Worm (Caenorhabditis elegans) whole organism, L4 larva: Measurements from ENCODE around the gene lin-26.

Experiments used
- F37D6.2 ChIP-seq: sonication (generic microtip); optimal IDR thresholded peaks from 2 replicates; lab custom pipeline; 2016; ENCODE audit warnings: mild to moderate bottlenecking, missing genetic modification characterization, missing compliant biosample characterization
- F44E2.7 ChIP-seq: fragments of 200-800 bp; sonication (Bioruptor generic); IDR thresholded peaks from 2 replicates; pipeline ENCODE4 v2.1.2; 2022; ENCODE audit warnings: missing genetic modification characterization, missing compliant biosample characterization
- T20F7.1 ChIP-seq: fragments of 200-800 bp; sonication (Bioruptor generic); optimal IDR thresholded peaks from 2 replicates; lab custom pipeline; 2018; ENCODE audit warnings: mild to moderate bottlenecking, missing genetic modification characterization, missing compliant biosample characterization
- Y105C5A.15 ChIP-seq: fragments of 200-800 bp; sonication (Bioruptor generic); IDR thresholded peaks from 2 replicates; pipeline ENCODE4 v1.3.6; 2022; ENCODE audit warnings: missing genetic modification characterization, missing compliant biosample characterization
- Y5F2A.4 ChIP-seq: fragments of 200-800 bp; sonication (Bioruptor generic); optimal IDR thresholded peaks from 2 replicates; lab custom pipeline; 2018; ENCODE audit warnings: mild to moderate bottlenecking, missing genetic modification characterization, missing compliant biosample characterization
- Y75B8A.6 ChIP-seq: fragments of 200-800 bp; sonication (Bioruptor generic); IDR thresholded peaks from 2 replicates; pipeline ENCODE4 v1.3.6; 2022; ENCODE audit warnings: missing genetic modification reagents, missing genetic modification characterization, missing compliant biosample characterization
- ZK337.2 ChIP-seq: fragments of 200-800 bp; sonication (Bioruptor generic); IDR thresholded peaks from 2 replicates; pipeline ENCODE4 v1.3.6; 2022; ENCODE audit warnings: missing genetic modification reagents, missing genetic modification characterization, missing compliant biosample characterization
- ZK546.5 ChIP-seq, 2 experiments: sonication (generic microtip); optimal IDR thresholded peaks; 2 replicates each; lab custom pipeline; 2017; ENCODE audit warnings: missing biosample characterization in 2 of 2, missing genetic modification characterization in 2 of 2
- aha-1 ChIP-seq: fragments of 150-350 bp; peaks from one replicate; lab custom pipeline; 2014; ENCODE audit warnings: missing biosample characterization, missing genetic modification characterization
- arid-1 ChIP-seq: fragments of 200-800 bp; sonication (Bioruptor generic); conservative IDR thresholded peaks from 2 replicates; pipeline ENCODE4 v1.3.6; 2022; ENCODE audit warnings: missing genetic modification reagents, missing genetic modification characterization, missing compliant biosample characterization
- attf-4 ChIP-seq: sonication (generic microtip); optimal IDR thresholded peaks from 3 replicates; lab custom pipeline; 2017; ENCODE audit warnings: missing biosample characterization, missing genetic modification characterization
- ceh-20 ChIP-seq: fragments of 200-800 bp; sonication (Bioruptor generic); IDR thresholded peaks from 2 replicates; pipeline ENCODE4 v1.3.6; 2022; ENCODE audit warnings: missing genetic modification reagents, missing genetic modification characterization, missing compliant biosample characterization
- ceh-62 ChIP-seq: sonication (generic microtip); optimal IDR thresholded peaks from 2 replicates; lab custom pipeline; 2017; ENCODE audit warnings: missing biosample characterization, missing genetic modification characterization
- ces-1 ChIP-seq: fragments of 150-350 bp; sonication (generic microtip); optimal IDR thresholded peaks from 4 replicates; lab custom pipeline; 2014; ENCODE audit warnings: missing biosample characterization, missing genetic modification reagents, missing genetic modification characterization
- cey-2 ChIP-seq: sonication (generic microtip); optimal IDR thresholded peaks from 3 replicates; lab custom pipeline; 2017; ENCODE audit warnings: missing genetic modification characterization, mild to moderate bottlenecking, missing compliant biosample characterization, antibody characterized with exemption, borderline replicate concordance; ENCODE audit not compliant: insufficient read depth
- ctbp-1 ChIP-seq: fragments of 200-800 bp; sonication (Bioruptor generic); IDR thresholded peaks from 2 replicates; pipeline ENCODE4 v1.3.6; 2022; ENCODE audit warnings: missing genetic modification reagents, missing genetic modification characterization, missing compliant biosample characterization
- daf-16 ChIP-seq, 3 experiments: sonication (generic microtip); optimal IDR thresholded peaks; 2 replicates each; lab custom pipeline; 2016 to 2017; ENCODE audit warnings: missing genetic modification characterization in 3 of 3, missing genetic modification reagents in 3 of 3, mild to moderate bottlenecking in 2 of 3, missing compliant biosample characterization in 2 of 3, missing biosample characterization in 1 of 3, moderate library complexity in 1 of 3
- daf-19 ChIP-seq: fragments of 200-800 bp; sonication (Bioruptor generic); conservative IDR thresholded peaks from 2 replicates; pipeline ENCODE4 v1.3.6; 2022; ENCODE audit warnings: missing genetic modification characterization, missing compliant biosample characterization
- dmd-6 ChIP-seq: fragments of 200-800 bp; sonication (Bioruptor generic); IDR thresholded peaks from 2 replicates; pipeline ENCODE4 v1.3.6; 2022; ENCODE audit warnings: missing genetic modification reagents, missing genetic modification characterization, missing compliant biosample characterization
- dpl-1 ChIP-seq: fragments of 150-350 bp; optimal IDR thresholded peaks from 2 replicates; lab custom pipeline; 2014; ENCODE audit warnings: missing biosample characterization, missing genetic modification reagents, missing genetic modification characterization
- dve-1 ChIP-seq: sonication (generic microtip); optimal IDR thresholded peaks from 2 replicates; lab custom pipeline; 2017; ENCODE audit warnings: antibody characterized with exemption, mild to moderate bottlenecking, missing genetic modification characterization, missing compliant biosample characterization; ENCODE audit not compliant: insufficient read depth
- egl-27 ChIP-seq: sonication (generic microtip); optimal IDR thresholded peaks from 3 replicates; lab custom pipeline; 2017; ENCODE audit warnings: missing biosample characterization, missing genetic modification reagents, missing genetic modification characterization
- egl-43 ChIP-seq: fragments of 200-800 bp; sonication (Bioruptor generic); IDR thresholded peaks from 2 replicates; pipeline ENCODE4 v1.3.6; 2022; ENCODE audit warnings: missing genetic modification reagents, missing genetic modification characterization, missing compliant biosample characterization
- fkh-10 ChIP-seq: fragments of 150-350 bp; optimal IDR thresholded peaks from 2 replicates; lab custom pipeline; 2014; ENCODE audit warnings: missing biosample characterization, missing genetic modification reagents, missing genetic modification characterization
- gei-8 ChIP-seq: fragments of 200-800 bp; sonication (Bioruptor generic); optimal IDR thresholded peaks from 2 replicates; lab custom pipeline; 2018; ENCODE audit warnings: mild to moderate bottlenecking, missing genetic modification characterization, missing compliant biosample characterization
- hlh-11 ChIP-seq: fragments of 200-800 bp; sonication (Bioruptor generic); optimal IDR thresholded peaks from 2 replicates; lab custom pipeline; 2018; ENCODE audit warnings: mild to moderate bottlenecking, missing genetic modification characterization, missing compliant biosample characterization
- hlh-30 ChIP-seq: sonication (generic microtip); optimal IDR thresholded peaks from 2 replicates; lab custom pipeline; 2017; ENCODE audit warnings: antibody characterized with exemption, mild to moderate bottlenecking, missing genetic modification characterization, missing compliant biosample characterization; ENCODE audit not compliant: insufficient read depth
- hmg-1.1 ChIP-seq: fragments of 200-800 bp; sonication (Bioruptor generic); IDR thresholded peaks from 2 replicates; pipeline ENCODE4 v1.3.6; 2022; ENCODE audit warnings: missing genetic modification reagents, missing genetic modification characterization, missing compliant biosample characterization
- lim-7 ChIP-seq: fragments of 200-800 bp; sonication (Bioruptor generic); IDR thresholded peaks from 2 replicates; pipeline ENCODE4 v1.3.6; 2022; ENCODE audit warnings: missing genetic modification characterization, missing compliant biosample characterization
- lin-1 ChIP-seq: fragments of 200-800 bp; sonication (Bioruptor generic); IDR thresholded peaks from 2 replicates; pipeline ENCODE4 v1.3.6; 2022; ENCODE audit warnings: missing genetic modification reagents, missing genetic modification characterization, missing compliant biosample characterization
- lin-13 ChIP-seq: fragments of 150-350 bp; optimal IDR thresholded peaks from 2 replicates; lab custom pipeline; 2014; ENCODE audit warnings: missing biosample characterization, missing genetic modification reagents, missing genetic modification characterization
- lin-15B ChIP-seq: fragments of 150-350 bp; sonication (generic microtip); optimal IDR thresholded peaks from 3 replicates; lab custom pipeline; 2014; ENCODE audit warnings: missing biosample characterization, missing genetic modification characterization
- mdl-1 ChIP-seq, 2 experiments: fragments of 150-350 bp in 1 of 2; sonication (generic microtip) in 1 of 2; optimal IDR thresholded peaks; 2 replicates each; lab custom pipeline; 2014 to 2017; ENCODE audit warnings: missing biosample characterization in 2 of 2, missing genetic modification characterization in 2 of 2
- mes-2 ChIP-seq: sonication (generic microtip); optimal IDR thresholded peaks from 2 replicates; lab custom pipeline; 2016; ENCODE audit warnings: missing genotype, mild to moderate bottlenecking, missing genetic modification characterization, missing compliant biosample characterization; ENCODE audit not compliant: poor library complexity, severe bottlenecking
- mxl-3 ChIP-seq: fragments of 200-800 bp; sonication (Bioruptor generic); optimal IDR thresholded peaks from 2 replicates; lab custom pipeline; 2018; ENCODE audit warnings: mild to moderate bottlenecking, missing genetic modification characterization, missing compliant biosample characterization
- nhr-10 ChIP-seq: fragments of 150-350 bp; optimal IDR thresholded peaks from 2 replicates; lab custom pipeline; 2014; ENCODE audit warnings: missing biosample characterization, missing genetic modification characterization
- nhr-11 ChIP-seq: fragments of 150-350 bp; optimal IDR thresholded peaks from 2 replicates; lab custom pipeline; 2014; ENCODE audit warnings: missing biosample characterization, missing genetic modification characterization
- nhr-25 ChIP-seq: sonication (generic microtip); optimal IDR thresholded peaks from 2 replicates; lab custom pipeline; 2017; ENCODE audit warnings: missing genetic modification characterization, mild to moderate bottlenecking, missing compliant biosample characterization, antibody characterized with exemption, moderate library complexity, borderline replicate concordance; ENCODE audit not compliant: insufficient read depth
- nhr-77 ChIP-seq: fragments of 150-350 bp; optimal IDR thresholded peaks from 2 replicates; lab custom pipeline; 2014; ENCODE audit warnings: missing biosample characterization, missing genetic modification characterization
- rbr-2 ChIP-seq: sonication (generic microtip); optimal IDR thresholded peaks from 2 replicates; lab custom pipeline; 2016; ENCODE audit warnings: missing genotype, missing genetic modification characterization, missing compliant biosample characterization
- saeg-2 ChIP-seq: fragments of 200-800 bp; sonication (Bioruptor generic); IDR thresholded peaks from 2 replicates; pipeline ENCODE4 v1.3.6; 2022; ENCODE audit warnings: missing genetic modification reagents, missing genetic modification characterization, missing compliant biosample characterization
- set-16 ChIP-seq: fragments of 200-800 bp; sonication (Bioruptor generic); IDR thresholded peaks from 2 replicates; pipeline ENCODE4 v1.3.6; 2022; ENCODE audit warnings: missing genetic modification reagents, missing genetic modification characterization, missing compliant biosample characterization
- spr-3 ChIP-seq: fragments of 200-800 bp; sonication (Bioruptor generic); optimal IDR thresholded peaks from 2 replicates; lab custom pipeline; 2018; ENCODE audit warnings: mild to moderate bottlenecking, missing genetic modification characterization, missing compliant biosample characterization
- tra-1 ChIP-seq: fragments of 200-800 bp; sonication (Bioruptor generic); IDR thresholded peaks from 2 replicates; pipeline ENCODE4 v1.3.6; 2022; ENCODE audit warnings: missing genetic modification reagents, missing genetic modification characterization, missing compliant biosample characterization
- zag-1 ChIP-seq: fragments of 150-350 bp; optimal IDR thresholded peaks from 2 replicates; lab custom pipeline; 2014; ENCODE audit warnings: missing biosample characterization, missing genetic modification characterization
- zip-11 ChIP-seq: fragments of 200-800 bp; sonication (Bioruptor generic); IDR thresholded peaks from 2 replicates; pipeline ENCODE4 v1.3.6; 2022; ENCODE audit warnings: missing genetic modification characterization, missing compliant biosample characterization
- ztf-7 ChIP-seq: fragments of 150-350 bp; optimal IDR thresholded peaks from 2 replicates; lab custom pipeline; 2014; ENCODE audit warnings: missing biosample characterization, missing genetic modification characterization

Gene lin-26

ce11 chrII:7708540-7708939, 26.5 kb downstream of the lin-26 start, which contains the start of gene B0495.9 (continued):
- no peak for TF ChIP-seq saeg-2 (GFP tag; lab: Robert Waterston, UW)
- no peak for TF ChIP-seq egl-27 (tag; lab: Kevin White, UChicago)
- TF ChIP-seq egl-43 (GFP tag; lab: Robert Waterston, UW) = no peak
- no peak for TF ChIP-seq F37D6.2 (tag; lab: Kevin White, UChicago)
- TF ChIP-seq lim-7 (GFP tag; lab: Robert Waterston, UW) = peak; percentile 71
- TF ChIP-seq zag-1 = no peak
- no peak for TF ChIP-seq lin-1 (GFP tag; lab: Robert Waterston, UW)
- TF ChIP-seq daf-16 (GFP tag; optimal IDR thresholded peaks at IDR 0.05; lab: Kevin White, UChicago) = no peak
- TF ChIP-seq daf-16 (tag; optimal IDR thresholded peaks at IDR 0.05; lab: Kevin White, UChicago) = no peak
- no peak for TF ChIP-seq ceh-62 (tag; lab: Kevin White, UChicago)
- no peak for TF ChIP-seq cey-2 (tag; lab: Kevin White, UChicago)
- no peak for TF ChIP-seq fkh-10 (GFP tag; lab: Kevin White, UChicago)
- TF ChIP-seq nhr-77 (tag; lab: Kevin White, UChicago) = no peak
- peak; percentile 43 for TF ChIP-seq hlh-11
- no peak for TF ChIP-seq dve-1 (tag; lab: Kevin White, UChicago)
- TF ChIP-seq arid-1 (GFP tag; lab: Robert Waterston, UW) = no peak
- no peak for TF ChIP-seq set-16
- no peak for TF ChIP-seq attf-4
- no peak for TF ChIP-seq lin-13
- no peak for TF ChIP-seq Y105C5A.15 (GFP tag; lab: Robert Waterston, UW)
- no peak for TF ChIP-seq spr-3 (GFP tag; lab: Kevin White, UChicago)
- TF ChIP-seq nhr-10 (tag; lab: Kevin White, UChicago) = no peak
- TF ChIP-seq nhr-11 = no peak
- 0 out of 2 replicates have a peak, but pooled peaks have one; percentile 19 for TF ChIP-seq tra-1
- no peak for TF ChIP-seq lin-15B (tag; lab: Kevin White, UChicago)
- TF ChIP-seq gei-8 (GFP tag; lab: Kevin White, UChicago) = no peak
- TF ChIP-seq zip-11 (GFP tag; lab: Robert Waterston, UW) = no peak
- TF ChIP-seq, all 104 proteins: peak for 24

ce11 chrII:7709301-7709754, 27.3 kb downstream of the lin-26 start, which contains the start of gene sre-1:
Gene sre-1, plus strand, starts transcription at chrII:7709704.
- TF ChIP-seq Y105C5A.15 (GFP tag; lab: Robert Waterston, UW) = no peak
- TF ChIP-seq aha-1 (tag; lab: Kevin White, UChicago) = no peak
- TF ChIP-seq mxl-3 (GFP tag; lab: Kevin White, UChicago) = no peak
- TF ChIP-seq dpl-1 (GFP tag; lab: Kevin White, UChicago) = no peak
- no peak for TF ChIP-seq ces-1 (GFP tag; lab: Kevin White, UChicago)
- TF ChIP-seq nhr-25 = no peak
- TF ChIP-seq ZK546.5 (tag; optimal IDR thresholded peaks at IDR 0.05; lab: Kevin White, UChicago) = no peak
- no peak for TF ChIP-seq mes-2 (tag; lab: Kevin White, UChicago)
- TF ChIP-seq ZK337.2 (GFP tag; lab: Robert Waterston, UW) = no peak
- no peak for TF ChIP-seq daf-19 (GFP tag; lab: Robert Waterston, UW)
- TF ChIP-seq, all 104 proteins: peak for 0

DNA sequence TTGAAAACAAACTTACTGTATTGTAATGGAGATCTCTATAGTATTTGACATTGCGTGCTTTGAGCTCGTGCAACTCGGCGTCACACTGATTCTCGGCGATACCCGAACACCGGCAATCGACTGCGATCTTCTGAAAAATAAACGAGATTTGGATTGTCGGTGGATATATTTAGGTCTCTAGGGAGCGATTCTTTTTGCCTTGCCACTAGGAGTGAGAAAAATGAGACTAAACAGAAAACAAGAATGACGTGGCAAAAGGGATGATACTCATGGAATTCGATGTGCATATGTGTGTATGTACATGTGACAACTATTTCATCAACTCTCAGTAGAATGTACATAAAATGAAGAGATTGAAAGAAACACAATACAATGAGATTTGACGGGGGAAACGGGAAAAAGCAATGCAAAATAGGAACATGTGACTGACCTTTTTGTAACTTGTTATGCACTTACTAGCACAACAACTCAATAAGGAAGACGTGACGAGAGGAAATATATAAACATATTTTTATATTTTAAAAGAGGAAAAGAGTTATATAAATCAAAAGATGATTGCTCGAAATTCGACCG, 32.7 kb downstream of the lin-26 start:
- TF ChIP-seq F44E2.7 (GFP tag; lab: Robert Waterston, UW) (no peak), nhr-10 (tag; lab: Kevin White, UChicago) (no peak), rbr-2 (peak; percentile 25), Y75B8A.6 (GFP tag; lab: Robert Waterston, UW) (no peak), ceh-20 (GFP tag; lab: Robert Waterston, UW) (no peak), ctbp-1 (GFP tag; lab: Robert Waterston, UW) (peak; percentile 21; the same call in 1 of the 2 replicates), fkh-10 (GFP tag; lab: Kevin White, UChicago) (peak; percentile 77), ztf-7 (tag; lab: Kevin White, UChicago) (no peak), dmd-6 (GFP tag; lab: Robert Waterston, UW) (peak; percentile 30; the same call in 1 of the 2 replicates), hlh-30 (tag; lab: Kevin White, UChicago) (peak; percentile 53), saeg-2 (GFP tag; lab: Robert Waterston, UW) (no peak), set-16 (no peak), mdl-1 (tag; optimal IDR thresholded peaks at IDR 0.05; lab: Kevin White, UChicago) (peak in 1 of 2 experiments; percentile 27), T20F7.1 (GFP tag; lab: Kevin White, UChicago) (no peak), hmg-1.1 (GFP tag; lab: Robert Waterston, UW) (no peak), Y5F2A.4 (GFP tag; lab: Kevin White, UChicago) (no peak), ces-1 (GFP tag; lab: Kevin White, UChicago) (peak; percentile 84)
